Fruit fly (Drosophila melanogaster): ENCODE results near the gene CG31528.

Gene CG31528

dm6 chr3R:4437113-4437512 lies 20.9 kb downstream of the CG31528 start, which contains the start of the genes Lipt2 and CG14650 (continued):
- TF ChIP-seq crol (GFP tag; IDR thresholded peaks at IDR 0.05) (no peak), CG31441 (GFP tag; IDR thresholded peaks at IDR 0.05) (no peak), CG8359 (GFP tag; optimal IDR thresholded peaks at IDR 0.05; ENCODE audit: borderline replicate concordance) (no peak), tin (GFP tag; optimal IDR thresholded peaks at IDR 0.05) (peak; percentile 49), CG10543 (GFP tag; optimal IDR thresholded peaks at IDR 0.05) (peak; percentile 52), CG10959 (GFP tag; IDR thresholded peaks at IDR 0.05) (no peak), CG9876 (GFP tag; optimal IDR thresholded peaks at IDR 0.05) (peak; percentile 61), CG3726 (GFP tag; IDR thresholded peaks at IDR 0.05) (no peak), CG13624 (GFP tag; optimal IDR thresholded peaks at IDR 0.05) (peak; percentile 85), sim (GFP tag; IDR thresholded peaks at IDR 0.05) (no peak), Lim3 (GFP tag; IDR thresholded peaks at IDR 0.05) (no peak), CG13296 (GFP tag; optimal IDR thresholded peaks at IDR 0.05) (no peak), B-H1 (GFP tag; IDR thresholded peaks at IDR 0.05) (no peak), CG15479 (GFP tag; optimal IDR thresholded peaks at IDR 0.05) (no peak), Drgx (GFP tag; IDR thresholded peaks at IDR 0.05) (no peak), CG7963 (GFP tag; IDR thresholded peaks at IDR 0.05; ENCODE audit: partially characterized antibody) (no peak), Dref (GFP tag; IDR thresholded peaks at IDR 0.05) (peak; percentile 67), CG5180 (GFP tag; optimal IDR thresholded peaks at IDR 0.05) (no peak), Hr78 (GFP tag; optimal IDR thresholded peaks at IDR 0.05) (peak in 1 of 2 experiments; percentile 81), CG3281 (GFP tag; optimal IDR thresholded peaks at IDR 0.05) (peak; percentile 90), Hr3 (GFP tag; optimal IDR thresholded peaks at IDR 0.05) (peak; percentile 57), repo (GFP tag; optimal IDR thresholded peaks at IDR 0.05) (peak; percentile 54), HLH54F (GFP tag; optimal IDR thresholded peaks at IDR 0.05) (peak; percentile 76), CG12155 (GFP tag; optimal IDR thresholded peaks at IDR 0.05) (peak; percentile 69), E2f2 (GFP tag; IDR thresholded peaks at IDR 0.05) (peak; percentile 69; the same call in 1 of the 2 replicates), ewg (GFP tag; optimal IDR thresholded peaks at IDR 0.05) (peak; percentile 38), CG2712 (tag; optimal IDR thresholded peaks at IDR 0.05) (peak; percentile 60), fd96Cb (tag; optimal IDR thresholded peaks at IDR 0.05) (peak; percentile 16), zen (tag; optimal IDR thresholded peaks at IDR 0.05) (peak; percentile 45), chinmo (GFP tag; IDR thresholded peaks at IDR 0.05; ENCODE audit: partially characterized antibody) (no peak), CG4730 (GFP tag; IDR thresholded peaks at IDR 0.05) (no peak), amos (GFP tag; IDR thresholded peaks at IDR 0.05; ENCODE audit: partially characterized antibody) (peak; percentile 65), odd (GFP tag; optimal IDR thresholded peaks at IDR 0.05) (no peak), CG12299 (tag; optimal IDR thresholded peaks at IDR 0.05) (peak; percentile 62), aop (GFP tag; IDR thresholded peaks at IDR 0.05) (no peak), tup (GFP tag; optimal IDR thresholded peaks at IDR 0.05) (no peak), CG11398 (GFP tag; optimal IDR thresholded peaks at IDR 0.05) (no peak), CG18476 (GFP tag; optimal IDR thresholded peaks at IDR 0.05) (peak; percentile 19), Meics (GFP tag; optimal IDR thresholded peaks at IDR 0.05) (no peak), ems (GFP tag; optimal IDR thresholded peaks at IDR 0.05) (peak; percentile 48), knrl (GFP tag; IDR thresholded peaks at IDR 0.05; ENCODE audit: partially characterized antibody) (peak; percentile 61), ERR (GFP tag; optimal IDR thresholded peaks at IDR 0.05) (peak; percentile 40), Nf-YB (GFP tag; optimal IDR thresholded peaks at IDR 0.05) (peak; percentile 17), CG9437 (GFP tag; optimal IDR thresholded peaks at IDR 0.05) (peak; percentile 54), CG13894 (tag; optimal IDR thresholded peaks at IDR 0.05) (no peak), sqz (GFP tag; optimal IDR thresholded peaks at IDR 0.05) (no peak), CG8924 (tag; optimal IDR thresholded peaks at IDR 0.05) (peak; percentile 74), CG12659 (GFP tag; optimal IDR thresholded peaks at IDR 0.05) (peak; percentile 77), CG7271 (tag; optimal IDR thresholded peaks at IDR 0.05) (no peak), stc (GFP tag; IDR thresholded peaks at IDR 0.05) (no peak), org-1 (GFP tag; optimal IDR thresholded peaks at IDR 0.05) (no peak)
